Worm (Caenorhabditis elegans): ENCODE results near the gene R03D7.15.
A peak's percentile ranks its signal among the peaks of the same experiment; 100 is the strongest.

R03D7.15 gene

ce11 chrII:10934786-10935185 is 7.2 kb upstream of the R03D7.15 start, which contains the start of gene R03D7.2:
Gene R03D7.2, minus strand, starts transcription at chrII:10935184.
- TF ChIP-seq hlh-8 (tag; optimal IDR thresholded peaks at IDR 0.05) (no peak), elt-2 (tag; optimal IDR thresholded peaks at IDR 0.05) (no peak), ets-4 (tag; optimal IDR thresholded peaks at IDR 0.05) (no peak), fkh-6 (tag; optimal IDR thresholded peaks at IDR 0.05) (no peak), ceh-6 (GFP tag; optimal IDR thresholded peaks at IDR 0.05) (no peak), dve-1 (tag; optimal IDR thresholded peaks at IDR 0.05) (no peak), sox-2 (GFP tag; IDR thresholded peaks at IDR 0.05) (no peak), eyg-1 (tag; optimal IDR thresholded peaks at IDR 0.05) (no peak), ceh-22 (tag; optimal IDR thresholded peaks at IDR 0.05) (no peak), pha-2 (tag; optimal IDR thresholded peaks at IDR 0.05) (no peak), ceh-45 (GFP tag; IDR thresholded peaks at IDR 0.05) (no peak), hlh-15 (tag; optimal IDR thresholded peaks at IDR 0.05) (no peak), elt-4 (tag; optimal IDR thresholded peaks at IDR 0.05) (no peak), T23F11.4 (GFP tag; optimal IDR thresholded peaks at IDR 0.05) (no peak), tbx-2 (tag; optimal IDR thresholded peaks at IDR 0.05) (no peak), ceh-31 (tag; optimal IDR thresholded peaks at IDR 0.05) (no peak), mec-3 (tag; optimal IDR thresholded peaks at IDR 0.05; ENCODE audit: borderline replicate concordance) (no peak), pag-3 (tag; optimal IDR thresholded peaks at IDR 0.05; ENCODE audit: borderline replicate concordance) (no peak), ztf-16 (tag; optimal IDR thresholded peaks at IDR 0.05) (no peak), lin-11 (tag; optimal IDR thresholded peaks at IDR 0.05) (no peak)

DNA sequence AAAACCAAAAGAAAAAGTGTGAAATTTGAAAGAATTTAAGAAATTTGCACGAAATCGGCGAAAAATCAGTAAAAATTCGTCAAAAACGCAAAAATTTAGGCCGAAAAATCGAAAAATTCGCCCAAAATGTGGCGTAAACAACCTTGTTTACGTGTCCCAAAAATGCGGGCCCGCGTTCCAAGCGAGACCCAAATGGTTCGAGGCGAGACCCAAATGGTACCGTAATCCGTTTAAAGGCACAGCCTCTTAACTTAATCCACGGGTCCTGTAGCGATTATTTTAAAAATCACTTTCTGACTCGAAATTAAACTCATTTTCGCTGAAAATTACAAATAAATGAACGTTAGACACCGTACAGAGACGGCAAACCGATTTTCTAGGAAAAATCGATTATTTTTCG is 6.7 kb upstream of the R03D7.15 start:
- TF ChIP-seq ceh-6 (GFP tag; optimal IDR thresholded peaks at IDR 0.05) (no peak), ceh-9 (tag; optimal IDR thresholded peaks at IDR 0.05) (no peak), hlh-13 (GFP tag; optimal IDR thresholded peaks at IDR 0.05) (no peak), lim-6 (tag; optimal IDR thresholded peaks at IDR 0.05) (no peak), nhr-11 (tag; optimal IDR thresholded peaks at IDR 0.05) (no peak), zip-5 (tag; optimal IDR thresholded peaks at IDR 0.05) (no peak), pax-1 (tag; optimal IDR thresholded peaks at IDR 0.05) (no peak), pag-3 (tag; optimal IDR thresholded peaks at IDR 0.05; ENCODE audit: borderline replicate concordance) (no peak), unc-55 (GFP tag; optimal IDR thresholded peaks at IDR 0.05) (no peak), ceh-19 (GFP tag; optimal IDR thresholded peaks at IDR 0.05) (no peak)

DNA sequence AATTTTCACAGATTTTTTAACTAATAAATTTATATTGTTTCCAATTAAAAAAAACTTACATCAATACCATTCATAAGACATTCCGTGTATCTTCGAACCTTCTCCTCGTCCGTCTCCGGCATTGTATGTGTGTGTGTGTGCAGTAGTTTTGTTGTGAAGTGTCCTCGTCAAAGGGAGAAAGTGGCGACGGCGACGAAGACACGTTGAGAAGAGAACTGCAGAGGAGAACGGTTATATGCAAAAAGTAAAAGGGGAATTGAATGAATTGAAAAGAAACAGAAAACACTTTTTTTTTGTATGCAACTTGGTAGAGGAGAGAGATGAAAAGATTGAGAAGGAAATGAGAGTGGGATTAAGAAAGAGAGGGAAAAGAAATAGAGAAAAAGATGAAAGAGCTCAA is 3.4 kb downstream of the R03D7.15 start:
- TF ChIP-seq ref-2 (tag; optimal IDR thresholded peaks at IDR 0.05) (peak; percentile 6), unc-3 (GFP tag; conservative IDR thresholded peaks at IDR 0.05) (no peak), unc-3 (tag; optimal IDR thresholded peaks at IDR 0.05) (no peak), nfya-1 (tag; optimal IDR thresholded peaks at IDR 0.05) (no peak), F13H6.1 (tag; optimal IDR thresholded peaks at IDR 0.05) (no peak)

- TF ChIP-seq hlh-6 (tag; optimal IDR thresholded peaks at IDR 0.05) (no peak), unc-42 (tag; optimal IDR thresholded peaks at IDR 0.05) (peak; percentile 2), ceh-48 (tag; optimal IDR thresholded peaks at IDR 0.05) (peak; percentile 35), syd-9 (tag; optimal IDR thresholded peaks at IDR 0.05) (no peak), unc-55 (GFP tag; optimal IDR thresholded peaks at IDR 0.05) (peak; percentile 78), tbx-2 (tag; optimal IDR thresholded peaks at IDR 0.05) (peak; percentile 2)
Measured at ce11 chrII:10946848-10947247, 4.8 kb downstream of the R03D7.15 start.

DNA sequence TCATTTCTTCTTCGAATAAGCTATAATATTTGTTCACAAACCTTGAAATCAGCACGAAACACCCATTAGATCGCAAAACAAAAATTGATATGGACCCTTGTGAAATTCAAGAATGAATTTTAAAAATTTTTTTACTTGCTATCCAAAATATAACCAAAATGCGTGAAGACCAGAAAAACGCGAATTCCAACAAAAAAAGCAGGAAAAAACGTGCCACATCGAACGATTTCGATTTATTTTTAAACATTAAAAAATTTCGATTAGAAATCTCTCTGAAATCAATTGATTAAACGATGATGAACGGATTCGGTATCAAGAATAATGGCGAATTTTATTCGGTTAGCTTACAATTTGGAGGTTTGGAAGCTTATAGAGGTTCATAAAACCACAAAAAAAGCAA is 5.3 kb downstream of the R03D7.15 start, which contains the start of the genes tceb-3 and gskl-1:
tceb-3 (minus strand) TSS at position 101 of the 400 bp plus-strand sequence.
gskl-1 (plus strand) TSS at position 243 of the 400 bp plus-strand sequence.
- TF ChIP-seq ceh-24 (tag; optimal IDR thresholded peaks at IDR 0.05) = no peak
- no peak for TF ChIP-seq lim-6 (tag; optimal IDR thresholded peaks at IDR 0.05)
- no peak for TF ChIP-seq nhr-11 (tag; optimal IDR thresholded peaks at IDR 0.05)
- no peak for TF ChIP-seq ceh-2 (tag; optimal IDR thresholded peaks at IDR 0.05)
- no peak for TF ChIP-seq eyg-1 (tag; optimal IDR thresholded peaks at IDR 0.05)
- TF ChIP-seq sox-2 (GFP tag; IDR thresholded peaks at IDR 0.05) = no peak
- TF ChIP-seq fax-1 (tag; optimal IDR thresholded peaks at IDR 0.05) = no peak
